Fruit fly (Drosophila melanogaster): ENCODE results near the gene jp.

- no peak for TF ChIP-seq Pif1A (GFP tag; optimal IDR thresholded peaks at IDR 0.05)
- no peak for TF ChIP-seq CG8159 (tag; optimal IDR thresholded peaks at IDR 0.05)
- no peak for TF ChIP-seq CG34367 (tag; optimal IDR thresholded peaks at IDR 0.05)
- no peak for TF ChIP-seq CG8301 (tag; optimal IDR thresholded peaks at IDR 0.05)
- no peak for TF ChIP-seq CG15710 (tag; optimal IDR thresholded peaks at IDR 0.05)
- TF ChIP-seq CG14655 (GFP tag; optimal IDR thresholded peaks at IDR 0.05), result no peak
- TF ChIP-seq Pif1B (GFP tag; optimal IDR thresholded peaks at IDR 0.05), result no peak
- TF ChIP-seq EcR (GFP tag; optimal IDR thresholded peaks at IDR 0.05), result no peak
- no peak for TF ChIP-seq rn (GFP tag; IDR thresholded peaks at IDR 0.05)
These were observed 38.3 kb downstream of the jp start, which contains the start of gene CG31883 for dm6 chr2L:9528215-9528614.

Data from whole organism, pupa.